Worm (Caenorhabditis elegans): Measurements from ENCODE around the gene F44A2.7.

The F44A2.7 gene

DNA sequence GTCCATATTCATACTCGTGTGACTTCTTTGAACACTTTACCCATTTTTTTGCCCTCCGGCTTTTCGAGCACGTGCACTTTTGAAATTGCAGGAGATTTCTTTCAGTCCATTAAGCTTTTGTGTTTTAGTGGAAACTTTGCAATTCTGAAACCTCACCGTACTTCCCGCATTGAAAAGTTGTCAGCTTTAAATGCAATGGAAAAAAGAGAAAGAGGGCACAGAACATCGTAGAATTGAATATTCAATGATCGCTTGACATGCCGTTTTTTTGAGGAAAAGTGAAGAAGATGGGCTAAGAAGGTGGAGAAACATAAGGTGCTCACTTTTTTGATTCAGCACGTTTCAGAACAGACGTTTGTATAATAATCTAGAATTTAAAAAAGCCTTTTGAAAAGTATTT lies 6.9 kb upstream of the F44A2.7 start:
- no peak for TF ChIP-seq him-1 (tag; optimal IDR thresholded peaks at IDR 0.05)
- no peak for TF ChIP-seq dao-5 (tag; optimal IDR thresholded peaks at IDR 0.05)
- TF ChIP-seq W03F9.2 (tag; optimal IDR thresholded peaks at IDR 0.05), result no peak

DNA sequence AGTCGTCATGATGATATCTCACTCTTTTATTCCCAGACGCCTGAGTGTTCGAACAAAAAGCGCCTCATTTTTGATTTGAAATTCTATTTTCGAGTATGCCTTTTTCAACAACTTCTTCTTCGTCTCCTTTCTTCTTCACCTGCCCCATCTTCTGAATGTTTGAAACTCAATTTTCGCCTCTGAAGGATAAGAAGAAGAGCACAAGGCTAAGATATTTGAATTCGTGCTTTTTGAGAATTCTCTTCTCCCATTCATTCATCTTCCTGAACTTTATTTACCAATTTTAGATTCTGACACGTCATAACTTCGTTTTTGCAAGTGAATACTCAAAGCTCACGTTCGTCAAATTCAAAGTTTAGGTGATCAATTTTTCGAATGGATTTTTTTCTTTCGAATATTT lies 4.3 kb upstream of the F44A2.7 start:
- TF ChIP-seq him-1 (tag; optimal IDR thresholded peaks at IDR 0.05) (no peak), W03F9.2 (tag; optimal IDR thresholded peaks at IDR 0.05) (no peak), dao-5 (tag; optimal IDR thresholded peaks at IDR 0.05) (no peak)

DNA sequence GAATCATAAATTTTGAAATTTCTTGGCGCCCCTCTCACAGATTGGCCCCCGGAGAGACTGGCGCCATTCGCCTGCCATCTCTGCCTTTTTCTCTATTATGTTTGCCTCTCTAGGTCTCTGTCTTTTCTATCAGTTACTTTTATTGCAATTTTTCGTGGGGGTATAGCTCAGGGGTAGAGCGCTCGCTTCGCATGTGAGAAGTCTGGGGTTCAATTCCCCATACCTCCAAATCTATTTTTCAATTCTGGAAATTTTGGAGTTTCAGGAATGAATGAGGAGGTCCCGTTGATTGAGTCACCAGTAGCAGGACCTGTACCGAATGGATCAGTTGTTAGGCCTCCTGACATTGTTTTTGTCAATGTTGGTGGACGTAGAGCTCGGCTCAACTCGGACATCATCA lies 3.2 kb upstream of the F44A2.7 start, which contains the start of gene kvs-3:
Gene kvs-3 (plus strand): TSS at position 266 of the 400 bp plus-strand sequence.
- TF ChIP-seq W03F9.2 (tag; optimal IDR thresholded peaks at IDR 0.05) (no peak), him-1 (tag; optimal IDR thresholded peaks at IDR 0.05) (peak; percentile 88), dao-5 (tag; optimal IDR thresholded peaks at IDR 0.05) (peak; percentile 79)

DNA sequence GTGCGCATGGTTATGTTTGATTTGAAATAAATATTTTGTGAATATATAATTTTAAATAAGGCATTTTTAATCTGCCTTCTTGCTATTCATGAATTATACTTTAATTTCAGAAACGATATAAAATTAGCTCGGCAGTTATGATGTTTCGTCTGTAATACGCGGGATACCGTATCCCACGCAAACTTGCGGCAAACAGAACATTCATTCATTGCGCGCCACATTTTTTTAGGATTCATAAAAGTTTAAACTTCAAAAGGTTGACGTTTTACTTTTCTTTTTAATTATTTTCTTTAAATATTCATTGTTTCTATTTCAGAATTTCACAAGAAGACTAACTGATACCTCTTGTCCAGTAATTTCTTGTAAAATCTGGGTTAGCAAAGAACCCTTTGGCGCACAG lies 1.6 kb downstream of the F44A2.7 start, which contains the start of gene tag-153:
Gene tag-153 (plus strand): TSS at position 200 of the 400 bp plus-strand sequence.
- no peak for TF ChIP-seq dao-5 (tag; optimal IDR thresholded peaks at IDR 0.05)

DNA sequence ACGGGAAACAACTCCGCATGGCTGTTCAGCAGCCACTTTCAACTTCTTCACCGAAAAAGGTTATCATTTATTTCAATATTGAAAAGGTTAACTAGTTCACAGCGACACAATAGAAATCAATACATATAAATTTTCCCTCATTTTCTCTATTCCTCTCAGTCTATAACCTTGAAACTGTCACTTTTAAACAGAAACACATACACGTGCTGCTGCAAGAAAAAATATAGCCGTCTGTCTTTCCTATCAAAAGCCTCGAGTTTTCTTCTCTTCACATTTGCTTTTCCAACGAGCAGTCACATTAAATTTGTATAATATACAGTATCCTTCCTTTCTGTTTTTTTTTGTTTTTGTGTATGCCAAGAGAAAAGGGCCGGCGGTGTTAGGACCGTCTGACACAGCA lies 2.9 kb downstream of the F44A2.7 start:
- no peak for TF ChIP-seq him-1 (tag; optimal IDR thresholded peaks at IDR 0.05)

DNA sequence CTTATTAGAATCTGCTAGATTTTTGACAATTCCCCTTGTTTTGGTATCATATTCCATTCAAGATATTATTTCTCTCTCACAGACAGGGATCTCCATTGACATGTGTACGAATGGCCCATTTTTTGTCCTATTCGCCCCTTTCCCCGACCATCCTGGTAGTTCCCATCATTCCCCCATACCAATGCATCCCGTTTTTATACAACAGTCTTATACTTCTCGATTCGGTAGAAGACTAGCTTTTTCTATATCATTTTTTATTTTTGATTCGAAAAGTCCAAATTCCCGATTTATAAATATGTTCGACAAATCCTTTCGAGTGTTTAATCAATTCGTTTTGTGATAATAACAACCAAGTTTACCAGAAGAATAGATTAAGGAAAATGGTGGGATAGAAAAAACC lies 5.6 kb downstream of the F44A2.7 start:
- TF ChIP-seq him-1 (tag; optimal IDR thresholded peaks at IDR 0.05) (no peak), dao-5 (tag; optimal IDR thresholded peaks at IDR 0.05) (peak; percentile 20)

DNA sequence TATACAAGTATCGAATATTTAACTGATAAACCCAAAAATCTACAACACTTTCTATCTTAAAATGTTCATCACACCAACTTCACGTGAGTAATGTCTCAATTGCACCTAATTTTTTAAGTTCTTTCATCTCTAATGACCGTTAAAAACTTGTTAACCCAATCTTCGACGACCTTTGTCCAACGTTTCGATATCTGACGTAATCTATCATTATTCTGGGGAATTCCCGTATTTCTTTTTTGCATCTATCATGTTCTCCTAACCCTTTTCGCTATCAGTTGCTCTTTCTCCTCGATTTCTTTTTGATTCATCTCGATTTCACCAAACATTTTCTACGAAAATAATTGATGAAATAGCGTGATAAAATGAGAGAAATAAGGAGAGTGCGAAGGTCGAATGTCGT lies 6.4 kb downstream of the F44A2.7 start:
- TF ChIP-seq W03F9.2 (tag; optimal IDR thresholded peaks at IDR 0.05), result no peak

DNA sequence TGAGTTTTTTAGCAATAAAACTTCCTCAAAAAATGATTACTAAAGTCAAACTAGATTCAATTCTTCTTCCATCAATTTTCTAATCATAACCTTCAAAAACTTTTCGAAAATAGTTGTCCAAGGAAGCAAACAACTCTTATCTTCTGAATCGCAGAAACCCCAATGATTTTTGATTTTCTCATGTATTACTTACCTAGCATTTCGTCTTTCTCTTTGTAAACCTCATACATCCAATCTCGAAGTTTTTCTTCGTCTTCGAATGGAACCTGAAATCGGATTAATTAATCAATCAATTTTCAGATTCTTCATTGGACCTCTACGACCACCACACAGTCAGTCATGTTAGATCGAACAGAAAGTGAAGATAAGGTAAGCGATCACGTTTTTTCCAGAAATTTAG lies 7.4 kb downstream of the F44A2.7 start, which contains the start of gene K07B1.4:
Gene K07B1.4 (plus strand): TSS at position 301 of the 400 bp plus-strand sequence.
- no peak for TF ChIP-seq W03F9.2 (tag; optimal IDR thresholded peaks at IDR 0.05)

DNA sequence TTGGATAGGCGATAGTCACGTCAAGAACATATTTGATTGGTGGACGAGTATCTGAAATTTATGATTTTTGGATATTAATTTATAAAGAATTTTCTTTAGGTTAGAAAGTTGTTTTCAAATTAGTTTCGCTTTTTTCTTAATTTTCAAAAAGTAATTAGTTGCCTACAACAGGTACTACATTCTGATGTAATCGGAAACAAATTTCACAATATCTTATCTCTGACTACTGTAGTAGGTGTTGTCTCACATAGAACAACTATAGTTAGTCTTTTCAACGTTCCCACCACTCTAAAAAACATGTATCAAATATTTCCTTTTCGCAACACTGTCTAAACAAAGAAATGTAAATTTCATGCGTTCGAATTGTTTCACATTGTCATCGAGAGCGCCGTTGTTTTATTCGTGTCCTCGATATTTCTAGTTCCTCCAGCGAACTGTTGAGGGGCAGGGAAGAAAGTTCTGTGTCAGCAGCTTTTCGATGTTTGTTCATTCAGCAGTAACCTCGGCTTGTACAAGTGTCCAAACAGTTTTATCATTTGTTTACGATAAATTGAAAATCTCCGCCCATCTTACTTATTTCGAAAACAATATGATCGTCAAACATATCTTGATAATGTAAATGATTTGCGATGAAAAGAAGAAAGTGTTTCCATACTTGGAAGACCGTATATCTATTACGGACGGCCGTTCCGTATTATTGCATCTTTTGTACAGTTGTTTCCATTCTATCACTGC lies 8.1 kb downstream of the F44A2.7 start:
- no peak for TF ChIP-seq him-1 (tag; optimal IDR thresholded peaks at IDR 0.05)
- no peak for TF ChIP-seq dao-5 (tag; optimal IDR thresholded peaks at IDR 0.05)
- no peak for TF ChIP-seq W03F9.2 (tag; optimal IDR thresholded peaks at IDR 0.05)

DNA sequence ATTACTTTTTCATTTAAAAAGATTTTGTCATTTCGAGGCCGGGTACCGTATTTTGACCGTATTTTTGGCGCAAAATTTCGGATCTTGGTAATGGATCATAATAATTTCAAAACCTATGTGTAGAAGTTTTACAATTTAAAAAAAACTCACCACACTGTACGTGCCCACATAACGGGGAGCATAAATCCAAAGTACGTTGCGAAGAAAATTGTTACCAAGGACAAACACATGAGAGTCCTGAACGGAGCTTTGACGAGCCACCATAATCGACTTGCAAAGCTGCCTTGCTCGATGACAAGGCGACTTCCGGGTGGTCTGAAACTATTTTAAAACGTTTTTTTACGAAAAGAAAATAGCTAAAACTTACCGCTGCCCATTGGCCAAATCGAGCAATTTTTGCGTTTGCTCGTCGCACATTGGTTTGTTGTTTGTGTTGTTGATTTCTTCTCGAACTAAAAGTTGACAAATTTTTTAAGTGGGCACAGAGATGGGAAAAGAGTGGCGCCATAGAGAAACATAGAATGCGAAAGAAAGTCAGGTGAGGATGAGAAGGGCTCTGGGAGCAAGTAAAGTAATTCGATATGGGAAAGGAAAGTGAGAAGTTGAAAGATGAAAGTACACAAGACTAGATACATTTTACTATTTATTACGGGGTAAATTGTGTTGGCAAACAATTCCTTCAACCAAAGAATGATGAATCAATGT lies 11.5 kb downstream of the F44A2.7 start:
- TF ChIP-seq W03F9.2 (tag; optimal IDR thresholded peaks at IDR 0.05), result no peak
- no peak for TF ChIP-seq him-1 (tag; optimal IDR thresholded peaks at IDR 0.05)
- TF ChIP-seq dao-5 (tag; optimal IDR thresholded peaks at IDR 0.05), result no peak

DNA sequence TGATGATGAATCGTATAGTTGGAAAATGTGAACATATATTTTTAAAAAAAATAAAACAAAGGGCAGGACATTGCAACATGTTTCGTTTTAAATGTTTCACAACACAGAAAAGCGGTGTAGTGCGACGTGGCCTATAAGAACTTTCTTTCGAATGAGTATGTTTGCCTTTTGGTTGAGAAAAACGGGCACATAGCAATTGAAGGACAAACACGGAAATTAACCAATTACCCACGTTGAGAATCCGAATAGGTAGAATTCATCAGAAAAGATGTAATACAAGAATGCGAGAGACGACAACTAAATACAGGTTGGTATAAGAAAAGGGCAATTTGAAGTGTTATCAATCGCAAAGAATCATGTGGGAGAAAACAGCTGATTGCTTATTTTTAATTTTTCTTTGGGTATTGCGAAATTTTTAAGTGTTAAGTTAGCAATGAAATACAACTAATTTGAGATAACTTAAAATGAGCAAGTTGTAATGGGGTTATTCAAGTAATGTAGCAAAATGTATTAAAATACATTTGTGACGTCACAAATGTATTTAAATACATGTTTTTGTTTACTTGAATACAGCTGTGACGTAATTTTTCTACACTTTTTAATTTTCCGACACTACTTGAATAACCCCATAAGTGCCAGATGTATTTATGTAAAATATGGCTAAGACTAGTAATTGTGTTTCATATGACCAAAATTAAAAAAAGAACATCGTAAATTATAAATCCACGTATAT lies 12.2 kb downstream of the F44A2.7 start, which contains the start of gene acl-14:
Gene acl-14 (minus strand): TSS at position 316 of the 733 bp plus-strand sequence.
- no peak for TF ChIP-seq him-1 (tag; optimal IDR thresholded peaks at IDR 0.05)
- no peak for TF ChIP-seq dao-5 (tag; optimal IDR thresholded peaks at IDR 0.05)
- TF ChIP-seq W03F9.2 (tag; optimal IDR thresholded peaks at IDR 0.05), result no peak

DNA sequence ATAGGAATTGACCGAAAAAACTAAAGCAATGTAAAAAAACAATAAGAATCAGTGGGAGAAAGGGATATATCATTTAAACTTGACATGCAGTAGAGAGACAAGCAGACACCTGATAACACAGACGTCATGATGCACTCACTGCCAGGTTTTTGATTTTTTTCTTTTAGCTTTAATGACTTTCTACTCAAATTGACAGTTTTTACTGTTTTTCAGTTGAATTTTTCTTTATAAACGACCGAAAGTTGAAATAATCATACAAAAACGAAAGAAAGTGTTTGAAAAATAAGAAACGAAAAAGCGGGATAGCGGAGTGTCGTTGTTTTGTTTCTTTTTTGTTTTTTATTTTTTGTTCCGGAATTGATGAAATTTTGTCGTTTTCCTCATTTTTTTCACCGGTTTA lies 12.9 kb downstream of the F44A2.7 start, which contains the start of gene ucp-4:
Gene ucp-4 (plus strand): TSS at position 83 of the 400 bp plus-strand sequence.
- TF ChIP-seq him-1 (tag; optimal IDR thresholded peaks at IDR 0.05) (no peak), W03F9.2 (tag; optimal IDR thresholded peaks at IDR 0.05) (peak; percentile 29)

DNA sequence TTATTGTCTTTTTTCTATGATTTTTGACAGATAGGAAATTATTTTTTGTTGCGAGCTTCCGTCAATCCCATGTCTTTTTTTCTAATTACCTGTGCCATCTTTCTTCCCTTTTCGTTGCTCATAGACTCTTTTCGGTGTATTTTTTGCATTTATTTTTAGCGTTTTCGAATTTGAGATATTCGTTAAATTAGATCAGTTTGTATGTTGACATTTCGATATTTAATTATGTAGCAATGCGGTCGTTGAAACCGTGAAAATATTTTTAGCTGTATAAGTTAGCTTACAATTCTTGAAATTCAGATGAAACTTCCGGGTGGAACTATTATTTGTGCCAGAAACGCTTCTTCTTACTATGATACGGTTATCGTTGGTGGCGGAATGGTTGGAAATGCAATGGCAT lies 15.2 kb downstream of the F44A2.7 start, which contains the start of gene coq-6:
Gene coq-6 (plus strand): TSS at position 301 of the 400 bp plus-strand sequence.
- TF ChIP-seq W03F9.2 (tag; optimal IDR thresholded peaks at IDR 0.05) (no peak), dao-5 (tag; optimal IDR thresholded peaks at IDR 0.05) (no peak), him-1 (tag; optimal IDR thresholded peaks at IDR 0.05) (no peak)

DNA sequence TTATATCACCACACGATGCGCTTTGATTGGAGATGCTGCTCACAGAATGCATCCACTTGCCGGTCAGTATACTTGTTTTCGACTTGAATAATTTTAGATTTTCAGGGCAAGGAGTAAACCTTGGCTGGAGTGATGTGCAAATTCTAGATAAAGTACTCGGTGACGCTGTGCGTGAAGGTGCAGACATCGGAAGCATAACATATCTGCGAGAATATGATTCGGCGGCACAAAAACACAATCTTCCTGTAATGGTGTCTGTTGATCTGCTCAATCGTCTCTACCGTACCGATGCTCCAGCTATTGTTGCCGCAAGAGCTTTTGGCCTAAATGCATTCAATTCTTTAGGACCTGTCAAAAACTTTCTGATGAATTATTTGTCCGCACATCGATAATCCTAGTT lies 17.2 kb downstream of the F44A2.7 start:
- TF ChIP-seq W03F9.2 (tag; optimal IDR thresholded peaks at IDR 0.05), result no peak
- no peak for TF ChIP-seq him-1 (tag; optimal IDR thresholded peaks at IDR 0.05)
- TF ChIP-seq dao-5 (tag; optimal IDR thresholded peaks at IDR 0.05), result no peak

All from whole organism, L4/young adult.